Worm (Caenorhabditis elegans) whole organism, mixed stage, embryonic: ENCODE data around the gene spl-1.

Source experiments
- M03D4.4 ChIP-seq: sonication (generic microtip); optimal IDR thresholded peaks from 2 replicates; lab custom pipeline; 2017; ENCODE audit warnings: mild to moderate bottlenecking, missing genetic modification characterization, missing compliant biosample characterization
- bed-3 ChIP-seq: fragments of 200-800 bp; sonication (Bioruptor generic); optimal IDR thresholded peaks from 3 replicates; lab custom pipeline; 2018; ENCODE audit warnings: mild to moderate bottlenecking, missing genetic modification characterization, moderate library complexity, missing compliant biosample characterization
- blmp-1 ChIP-seq: fragments of 150-350 bp; optimal IDR thresholded peaks from 2 replicates; lab custom pipeline; 2014; ENCODE audit warnings: missing biosample characterization, missing genetic modification characterization
- ceh-39 ChIP-seq: fragments of 150-350 bp; optimal IDR thresholded peaks from 2 replicates; lab custom pipeline; 2014; ENCODE audit warnings: missing biosample characterization, missing genetic modification characterization
- ceh-43 ChIP-seq: fragments of 200-800 bp; sonication (Bioruptor generic); optimal IDR thresholded peaks from 2 replicates; lab custom pipeline; 2018; ENCODE audit warnings: mild to moderate bottlenecking, missing genetic modification characterization, moderate library complexity, missing compliant biosample characterization
- ceh-83 ChIP-seq: fragments of 200-800 bp; sonication (Bioruptor generic); optimal IDR thresholded peaks from 2 replicates; lab custom pipeline; 2018; ENCODE audit warnings: mild to moderate bottlenecking, missing genetic modification characterization, missing compliant biosample characterization
- ces-1 ChIP-seq: fragments of 150-350 bp; optimal IDR thresholded peaks from 2 replicates; lab custom pipeline; 2014; ENCODE audit warnings: missing biosample characterization, missing genetic modification reagents, missing genetic modification characterization
- cnd-1 ChIP-seq: fragments of 200-800 bp; sonication (Bioruptor generic); optimal IDR thresholded peaks from 2 replicates; lab custom pipeline; 2018; ENCODE audit warnings: mild to moderate bottlenecking, missing genetic modification characterization, missing compliant biosample characterization
- drap-1 ChIP-seq: fragments of 200-800 bp; sonication (Bioruptor generic); optimal IDR thresholded peaks from 3 replicates; lab custom pipeline; 2018; ENCODE audit warnings: mild to moderate bottlenecking, missing genetic modification characterization, missing compliant biosample characterization
- elt-1 ChIP-seq: sonication (generic microtip); optimal IDR thresholded peaks from 2 replicates; lab custom pipeline; 2017; ENCODE audit warnings: missing genetic modification characterization, mild to moderate bottlenecking, missing compliant biosample characterization, antibody characterized with exemption, moderate library complexity, borderline replicate concordance; ENCODE audit not compliant: insufficient read depth
- elt-3 ChIP-seq: fragments of 150-350 bp; optimal IDR thresholded peaks from 2 replicates; lab custom pipeline; 2014; ENCODE audit warnings: missing biosample characterization, missing genetic modification characterization
- flh-1 ChIP-seq: fragments of 200-800 bp; sonication (Bioruptor generic); optimal IDR thresholded peaks from 2 replicates; lab custom pipeline; 2018; ENCODE audit warnings: mild to moderate bottlenecking, missing genetic modification characterization, moderate library complexity, missing compliant biosample characterization
- ham-2 ChIP-seq: fragments of 200-800 bp; sonication (Bioruptor generic); optimal IDR thresholded peaks from 2 replicates; lab custom pipeline; 2018; ENCODE audit warnings: mild to moderate bottlenecking, missing genetic modification characterization, missing compliant biosample characterization
- hlh-1 ChIP-seq: fragments of 150-350 bp; optimal IDR thresholded peaks from 2 replicates; lab custom pipeline; 2014; ENCODE audit warnings: missing biosample characterization, missing genetic modification reagents, missing genetic modification characterization
- lin-13 ChIP-seq: fragments of 150-350 bp; optimal IDR thresholded peaks from 2 replicates; lab custom pipeline; 2014; ENCODE audit warnings: missing biosample characterization, missing genetic modification characterization
- lin-32 ChIP-seq: fragments of 200-800 bp; sonication (Bioruptor generic); optimal IDR thresholded peaks from 2 replicates; lab custom pipeline; 2018; ENCODE audit warnings: mild to moderate bottlenecking, missing genetic modification characterization, missing compliant biosample characterization
- lsy-2 ChIP-seq: fragments of 150-350 bp; optimal IDR thresholded peaks from 2 replicates; lab custom pipeline; 2014; ENCODE audit warnings: missing biosample characterization, missing genetic modification characterization
- mab-5 ChIP-seq: fragments of 150-350 bp; optimal IDR thresholded peaks from 2 replicates; lab custom pipeline; 2014; ENCODE audit warnings: missing biosample characterization, missing genetic modification characterization
- mep-1 ChIP-seq: fragments of 150-350 bp; optimal IDR thresholded peaks from 2 replicates; lab custom pipeline; 2017; ENCODE audit warnings: missing biosample characterization, missing genetic modification reagents, missing genetic modification characterization, inconsistent platforms
- mls-2 ChIP-seq: sonication (generic microtip); optimal IDR thresholded peaks from 2 replicates; lab custom pipeline; 2016; ENCODE audit warnings: mild to moderate bottlenecking, missing genetic modification characterization, moderate library complexity, missing compliant biosample characterization
- nhr-2 ChIP-seq: fragments of 150-350 bp; optimal IDR thresholded peaks from 2 replicates; lab custom pipeline; 2014; ENCODE audit warnings: missing biosample characterization, missing genetic modification characterization
- nhr-237 ChIP-seq: fragments of 150-350 bp; optimal IDR thresholded peaks from 2 replicates; lab custom pipeline; 2014; ENCODE audit warnings: missing biosample characterization, missing genetic modification characterization
- nhr-76 ChIP-seq: sonication (generic microtip); optimal IDR thresholded peaks from 2 replicates; lab custom pipeline; 2017; ENCODE audit warnings: missing biosample characterization, missing genetic modification characterization
- pha-4 ChIP-seq: fragments of 150-350 bp; optimal IDR thresholded peaks from 2 replicates; lab custom pipeline; 2018; ENCODE audit warnings: missing biosample characterization, missing genetic modification reagents, missing genetic modification characterization
- sem-2 ChIP-seq: fragments of 200-800 bp; sonication (Bioruptor generic); optimal IDR thresholded peaks from 2 replicates; lab custom pipeline; 2018; ENCODE audit warnings: mild to moderate bottlenecking, missing genetic modification characterization, missing compliant biosample characterization
- sptf-1 ChIP-seq: sonication (generic microtip); optimal IDR thresholded peaks from 2 replicates; lab custom pipeline; 2017; ENCODE audit warnings: mild to moderate bottlenecking, missing genetic modification characterization, moderate library complexity, missing compliant biosample characterization
- tbx-8 ChIP-seq: fragments of 200-800 bp; sonication (Bioruptor generic); optimal IDR thresholded peaks from 2 replicates; lab custom pipeline; 2018; ENCODE audit warnings: mild to moderate bottlenecking, missing genetic modification characterization, moderate library complexity, missing compliant biosample characterization
- unc-120 ChIP-seq: sonication (generic microtip); optimal IDR thresholded peaks from 2 replicates; lab custom pipeline; 2017; ENCODE audit warnings: missing genetic modification characterization, missing compliant biosample characterization; ENCODE audit not compliant: poor library complexity, severe bottlenecking
- unc-62 ChIP-seq: fragments of 150-350 bp; optimal IDR thresholded peaks from 2 replicates; lab custom pipeline; 2014; ENCODE audit warnings: missing biosample characterization, missing genetic modification reagents, missing genetic modification characterization
- zip-8 ChIP-seq: fragments of 150-350 bp; optimal IDR thresholded peaks from 2 replicates; lab custom pipeline; 2014; ENCODE audit warnings: missing biosample characterization, missing genetic modification characterization
- ztf-11 ChIP-seq: fragments of 150-350 bp; optimal IDR thresholded peaks from 2 replicates; lab custom pipeline; 2014; ENCODE audit warnings: missing biosample characterization, missing genetic modification characterization

spl-1 gene

ce11 chrIV:390279-390678 is 7.3 kb upstream of the spl-1 start, which contains the start of the genes ears-2 and uncp-18 (continued):
- TF ChIP-seq elt-3 (tag; lab: Kevin White, UChicago) (no peak), ceh-43 (GFP tag; lab: Kevin White, UChicago) (peak; percentile 96), ces-1 (GFP tag; lab: Kevin White, UChicago) (peak; percentile 87), mls-2 (peak; percentile 99)

DNA sequence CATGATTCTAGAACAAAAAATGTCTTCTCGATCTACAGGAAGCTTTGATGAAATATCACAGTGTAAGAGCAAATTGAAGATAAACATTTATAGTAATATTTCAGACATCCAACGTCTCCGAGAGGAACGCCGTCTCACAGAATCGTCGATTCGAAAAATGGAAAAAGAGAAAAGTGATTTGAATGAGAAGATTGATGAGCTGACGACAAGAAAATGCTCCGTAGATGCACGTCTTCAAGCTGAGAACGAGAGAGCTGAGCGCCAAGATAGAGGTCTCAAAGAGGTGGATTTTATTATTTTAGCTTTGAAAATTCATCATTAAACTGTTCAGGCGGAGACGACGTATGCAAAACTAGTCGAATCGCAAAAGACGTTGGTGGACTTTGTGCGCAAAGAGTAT is 5.1 kb upstream of the spl-1 start, which contains the start of gene ssna-1:
Gene ssna-1 (plus strand): TSS at position 12 of the 400 bp plus-strand sequence.
- TF ChIP-seq elt-1 (tag; lab: Kevin White, UChicago): no peak
- no peak for TF ChIP-seq mep-1
- no peak for TF ChIP-seq mab-5 (tag; lab: Kevin White, UChicago)
- no peak for TF ChIP-seq nhr-76 (tag; lab: Kevin White, UChicago)
- TF ChIP-seq lsy-2 (tag; lab: Kevin White, UChicago): no peak
- no peak for TF ChIP-seq bed-3
- no peak for TF ChIP-seq nhr-2 (tag; lab: Kevin White, UChicago)
- TF ChIP-seq flh-1 (GFP tag; lab: Kevin White, UChicago): no peak
- no peak for TF ChIP-seq tbx-8
- no peak for TF ChIP-seq mls-2
- TF ChIP-seq blmp-1 (tag; lab: Kevin White, UChicago): no peak
- no peak for TF ChIP-seq ces-1 (GFP tag; lab: Kevin White, UChicago)
- no peak for TF ChIP-seq ham-2 (GFP tag; lab: Kevin White, UChicago)

DNA sequence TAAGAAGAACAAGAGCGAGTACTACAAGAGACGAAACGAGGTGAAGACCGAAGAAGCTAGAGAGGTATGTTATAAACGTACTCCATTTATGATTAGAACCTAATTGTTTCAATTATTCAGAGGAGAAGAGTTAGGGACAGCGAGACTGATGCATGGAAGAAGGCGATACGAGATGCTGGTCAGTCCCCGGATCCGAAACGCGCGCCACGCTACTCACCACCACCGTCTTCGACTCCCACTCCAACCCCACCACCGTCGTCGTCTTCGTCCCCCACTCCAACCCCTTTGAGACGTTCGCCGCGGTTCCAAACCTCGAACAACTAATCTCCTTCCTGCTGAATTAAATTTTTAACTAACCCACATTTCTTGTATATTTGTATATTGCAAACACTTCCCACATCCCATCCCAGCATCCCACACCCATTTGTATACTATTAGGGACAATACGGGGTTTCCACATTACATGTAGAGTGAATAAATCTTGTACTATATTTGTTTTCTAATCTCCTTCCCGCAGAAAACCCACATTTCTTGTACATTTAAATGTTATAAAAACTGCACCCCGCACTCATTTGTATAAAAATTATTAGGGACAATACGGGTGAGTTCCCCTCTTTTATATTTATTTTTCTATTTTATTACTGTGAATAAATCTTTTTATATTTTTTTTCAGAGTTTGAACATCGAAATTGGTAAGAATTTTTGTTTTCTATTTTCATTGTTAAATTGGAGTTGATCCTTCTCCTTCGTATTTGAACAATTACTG is 4.5 kb upstream of the spl-1 start:
- TF ChIP-seq hlh-1 (tag; lab: Kevin White, UChicago): no peak
- TF ChIP-seq, all 35 proteins: peak for 0

DNA sequence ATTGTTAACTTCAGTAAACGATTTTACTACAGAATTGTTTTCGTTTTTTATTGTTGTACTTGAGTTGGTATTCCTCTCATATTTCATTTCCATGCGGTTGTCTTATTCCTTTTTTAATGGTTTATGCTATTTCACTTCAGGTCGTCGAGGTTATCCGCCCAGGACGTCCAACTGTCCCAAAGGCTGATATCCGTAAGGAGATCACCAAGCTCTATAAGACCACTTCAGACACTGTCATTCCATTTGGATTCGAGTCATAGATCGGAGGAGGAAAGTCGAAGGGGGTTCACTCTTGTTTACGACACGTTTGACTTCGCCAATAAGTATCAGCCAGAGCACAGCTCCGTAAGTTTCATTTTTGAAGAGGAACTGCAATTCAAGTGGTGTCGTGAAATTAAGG is 3.6 kb upstream of the spl-1 start, which contains the start of gene T07A9.14:
Gene T07A9.14 (plus strand): TSS at position 124 of the 400 bp plus-strand sequence.
- TF ChIP-seq M03D4.4: no peak
- no peak for TF ChIP-seq pha-4 (tag; lab: Kevin White, UChicago)
- TF ChIP-seq zip-8 (tag; lab: Kevin White, UChicago): no peak
- TF ChIP-seq elt-1 (tag; lab: Kevin White, UChicago): no peak

DNA sequence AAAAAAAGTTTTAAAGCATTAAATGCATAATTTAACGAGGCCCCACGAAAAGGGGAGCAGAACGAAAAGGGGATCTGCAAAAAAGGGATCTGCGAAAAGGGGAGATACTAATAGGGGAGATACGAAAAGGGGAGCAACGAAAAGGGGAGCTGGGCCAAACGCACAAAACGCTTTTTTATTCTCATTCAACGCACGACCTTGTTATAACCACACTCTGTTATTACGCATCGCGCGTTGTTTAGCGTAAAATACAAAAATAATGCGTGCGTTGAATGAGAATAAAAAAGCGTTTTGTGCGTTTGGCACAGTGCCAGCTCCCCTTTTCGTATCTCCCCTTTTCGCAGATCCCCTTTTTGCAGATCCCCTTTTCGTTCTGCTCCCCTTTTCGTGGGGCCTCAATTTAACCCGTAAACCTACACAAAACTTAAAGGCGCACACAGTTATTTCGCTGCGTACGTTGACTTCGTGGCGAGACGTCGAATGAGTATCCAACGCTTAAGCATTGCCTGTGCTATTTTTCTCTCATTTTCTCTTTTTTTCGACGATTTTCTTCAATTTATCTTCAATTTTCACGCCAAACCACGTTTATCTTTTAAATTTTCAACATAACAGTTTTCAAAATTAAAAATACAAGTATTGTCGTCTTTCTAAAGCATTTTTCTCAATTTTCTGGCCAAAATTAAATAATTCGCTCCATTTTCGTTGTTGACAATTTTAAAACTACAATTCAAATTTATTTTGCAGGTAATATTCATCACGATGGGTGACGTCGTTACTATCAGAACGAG is 2.4 kb upstream of the spl-1 start, which contains the start of gene rps-24:
Gene rps-24 (plus strand): TSS at position 738 of the 788 bp plus-strand sequence.
- TF ChIP-seq lin-32 (GFP tag; lab: Kevin White, UChicago) (peak; percentile 9), sem-2 (peak; percentile 29), pha-4 (tag; lab: Kevin White, UChicago) (peak; percentile 87), unc-62 (GFP tag; lab: Kevin White, UChicago) (peak; percentile 13), unc-120 (tag; lab: Kevin White, UChicago) (peak; percentile 87), cnd-1 (tag; lab: Kevin White, UChicago) (peak; percentile 74), M03D4.4 (peak; percentile 61), bed-3 (peak; percentile 23), hlh-1 (tag; lab: Kevin White, UChicago) (peak; percentile 61), lsy-2 (tag; lab: Kevin White, UChicago) (peak; percentile 88), ceh-43 (GFP tag; lab: Kevin White, UChicago) (peak; percentile 41), ceh-83 (peak; percentile 17), ceh-39 (tag; lab: Kevin White, UChicago) (peak; percentile 77), sptf-1 (tag; lab: Kevin White, UChicago) (peak; percentile 88), ham-2 (GFP tag; lab: Kevin White, UChicago) (peak; percentile 56), mep-1 (peak; percentile 94), mab-5 (tag; lab: Kevin White, UChicago) (peak; percentile 8), nhr-237 (tag; lab: Kevin White, UChicago) (peak; percentile 90), mls-2 (peak; percentile 84), ztf-11 (tag; lab: Kevin White, UChicago) (peak; percentile 21), drap-1 (peak; percentile 74), ces-1 (GFP tag; lab: Kevin White, UChicago) (peak; percentile 85), tbx-8 (peak; percentile 30), lin-13 (tag; lab: Kevin White, UChicago) (peak; percentile 91)
